Fruit fly (Drosophila melanogaster) whole organism, prepupa: ENCODE measurements around the gene Spn38F.

ENCODE experiments used
- Blimp-1 ChIP-seq: fragments of 200-800 bp; sonication (Bioruptor generic); optimal IDR thresholded peaks from 3 replicates; lab custom pipeline; 2017; ENCODE audit warnings: missing biosample characterization, missing genetic modification characterization, mild to moderate bottlenecking, moderate library complexity, missing genetic modification reagents
- CG10631 ChIP-seq: fragments of 200-800 bp; sonication (Bioruptor generic); optimal IDR thresholded peaks from 2 replicates; lab custom pipeline; 2016; ENCODE audit warnings: missing biosample characterization, missing genetic modification characterization
- CG10669 ChIP-seq: fragments of 200-800 bp; sonication (Bioruptor generic); optimal IDR thresholded peaks from 3 replicates; lab custom pipeline; 2018; ENCODE audit warnings: missing biosample characterization, mild to moderate bottlenecking, missing genetic modification characterization, moderate library complexity
- CG11294 ChIP-seq: fragments of 200-800 bp; sonication (Bioruptor generic); IDR thresholded peaks from 2 replicates; pipeline ENCODE4 v1.3.6; 2022; ENCODE audit warnings: missing biosample characterization, missing genetic modification characterization
- CG11762 ChIP-seq: fragments of 200-800 bp; sonication (Bioruptor generic); optimal IDR thresholded peaks from 3 replicates; lab custom pipeline; 2016; ENCODE audit warnings: missing biosample characterization, missing genetic modification characterization; ENCODE audit not compliant: insufficient read depth
- CG11902 ChIP-seq: fragments of 200-800 bp; sonication (Bioruptor generic); optimal IDR thresholded peaks from 3 replicates; lab custom pipeline; 2016; ENCODE audit warnings: missing biosample characterization, missing genetic modification characterization
- CG15336 ChIP-seq: fragments of 200-800 bp; sonication (Bioruptor generic); IDR thresholded peaks from 2 replicates; pipeline ENCODE4 v1.3.6; 2022; ENCODE audit warnings: missing biosample characterization, missing genetic modification characterization
- CG1621 ChIP-seq: fragments of 200-800 bp; sonication (Bioruptor generic); optimal IDR thresholded peaks from 3 replicates; lab custom pipeline; 2018; ENCODE audit warnings: missing biosample characterization, mild to moderate bottlenecking, missing genetic modification characterization
- CG16779 ChIP-seq: fragments of 200-800 bp; sonication (Bioruptor generic); optimal IDR thresholded peaks from 3 replicates; lab custom pipeline; 2017; ENCODE audit warnings: missing biosample characterization, mild to moderate bottlenecking, missing genetic modification characterization
- CG3032 ChIP-seq: fragments of 200-800 bp; optimal IDR thresholded peaks from 2 replicates; lab custom pipeline; 2019; ENCODE audit warnings: missing biosample characterization, mild to moderate bottlenecking, missing genetic modification characterization, moderate library complexity
- CG31627 ChIP-seq: fragments of 200-800 bp; sonication (Bioruptor generic); optimal IDR thresholded peaks from 3 replicates; lab custom pipeline; 2016; ENCODE audit warnings: missing biosample characterization, missing genetic modification characterization
- CG34406 ChIP-seq: fragments of 200-800 bp; sonication (Bioruptor generic); optimal IDR thresholded peaks from 3 replicates; lab custom pipeline; 2016; ENCODE audit warnings: missing biosample characterization, missing genetic modification characterization
- CG3919 ChIP-seq: fragments of 200-800 bp; sonication (Bioruptor generic); optimal IDR thresholded peaks from 3 replicates; lab custom pipeline; 2016; ENCODE audit warnings: missing biosample characterization, missing genetic modification characterization
- CG4318 ChIP-seq: fragments of 200-800 bp; sonication (Bioruptor generic); optimal IDR thresholded peaks from 3 replicates; lab custom pipeline; 2017; ENCODE audit warnings: missing biosample characterization, mild to moderate bottlenecking, missing genetic modification characterization
- CG6163 ChIP-seq: fragments of 200-800 bp; sonication (Bioruptor generic); IDR thresholded peaks from 3 replicates; pipeline ENCODE4 v1.3.6; 2022; ENCODE audit warnings: missing biosample characterization, missing genetic modification characterization
- CG6792 ChIP-seq: fragments of 200-800 bp; sonication (Bioruptor generic); optimal IDR thresholded peaks from 3 replicates; lab custom pipeline; 2016; ENCODE audit warnings: missing biosample characterization, missing genetic modification characterization
- CG6808 ChIP-seq: fragments of 200-800 bp; sonication (Bioruptor generic); optimal IDR thresholded peaks from 3 replicates; lab custom pipeline; 2017; ENCODE audit warnings: missing biosample characterization, missing genetic modification characterization, mild to moderate bottlenecking, moderate library complexity, missing genetic modification reagents
- CG6854 ChIP-seq: fragments of 200-800 bp; sonication (Bioruptor generic); optimal IDR thresholded peaks from 2 replicates; lab custom pipeline; 2017; ENCODE audit warnings: missing biosample characterization, mild to moderate bottlenecking, missing genetic modification characterization
- CG7368 ChIP-seq: fragments of 200-800 bp; sonication (Bioruptor generic); optimal IDR thresholded peaks from 3 replicates; lab custom pipeline; 2016; ENCODE audit warnings: missing biosample characterization, missing genetic modification characterization
- CG8119 ChIP-seq: fragments of 200-800 bp; sonication (Bioruptor generic); IDR thresholded peaks from 3 replicates; pipeline ENCODE4 v1.3.6; 2022; ENCODE audit warnings: missing biosample characterization, missing genetic modification characterization
- CG9139 ChIP-seq: fragments of 200-800 bp; sonication (Bioruptor generic); optimal IDR thresholded peaks from 3 replicates; lab custom pipeline; 2017; ENCODE audit warnings: missing biosample characterization, mild to moderate bottlenecking, missing genetic modification characterization
- Eip75B ChIP-seq: fragments of 200-800 bp; sonication (Bioruptor generic); optimal IDR thresholded peaks from 3 replicates; lab custom pipeline; 2016; ENCODE audit warnings: missing biosample characterization, missing genetic modification characterization
- Eip78C ChIP-seq: fragments of 200-800 bp; sonication (Bioruptor generic); peaks from one replicate; lab custom pipeline; 2016; ENCODE audit warnings: missing biosample characterization, missing genetic modification characterization
- Eip93F ChIP-seq: fragments of 200-800 bp; sonication (Bioruptor generic); optimal IDR thresholded peaks from 2 replicates; lab custom pipeline; 2016; ENCODE audit warnings: missing biosample characterization, mild to moderate bottlenecking, missing genetic modification characterization
- Ets21C ChIP-seq: fragments of 200-800 bp; sonication (Bioruptor generic); optimal IDR thresholded peaks from 3 replicates; lab custom pipeline; 2016; ENCODE audit warnings: missing biosample characterization, missing genetic modification characterization
- Ets96B ChIP-seq: fragments of 200-800 bp; optimal IDR thresholded peaks from 2 replicates; lab custom pipeline; 2019; ENCODE audit warnings: missing biosample characterization, mild to moderate bottlenecking, missing genetic modification characterization, moderate library complexity
- Gug ChIP-seq: fragments of 200-800 bp; sonication (Bioruptor generic); IDR thresholded peaks from 2 replicates; pipeline ENCODE4 v1.3.6; 2022; ENCODE audit warnings: missing biosample characterization, missing genetic modification characterization
- Hr38 ChIP-seq: sonication (Bioruptor generic); optimal IDR thresholded peaks from 2 replicates; lab custom pipeline; 2016; ENCODE audit warnings: missing biosample characterization, missing genetic modification characterization
- Hr39 ChIP-seq: fragments of 200-800 bp; sonication (Bioruptor generic); optimal IDR thresholded peaks from 2 replicates; lab custom pipeline; 2016; ENCODE audit warnings: missing biosample characterization, missing genetic modification characterization
- Hr4 ChIP-seq: fragments of 200-800 bp; sonication (Bioruptor generic); optimal IDR thresholded peaks from 3 replicates; lab custom pipeline; 2016; ENCODE audit warnings: missing biosample characterization, missing genetic modification characterization
- Lpt ChIP-seq: fragments of 200-800 bp; sonication (Bioruptor generic); optimal IDR thresholded peaks from 3 replicates; lab custom pipeline; 2016; ENCODE audit warnings: missing biosample characterization, missing genetic modification characterization
- Met ChIP-seq: fragments of 200-800 bp; sonication (Bioruptor generic); optimal IDR thresholded peaks from 3 replicates; lab custom pipeline; 2016; ENCODE audit warnings: missing biosample characterization, missing genetic modification characterization
- OdsH ChIP-seq: fragments of 200-800 bp; sonication (Bioruptor generic); optimal IDR thresholded peaks from 3 replicates; lab custom pipeline; 2016; ENCODE audit warnings: missing biosample characterization, missing genetic modification characterization
- Smox ChIP-seq: fragments of 200-800 bp; sonication (Bioruptor generic); optimal IDR thresholded peaks from 3 replicates; lab custom pipeline; 2016; ENCODE audit warnings: missing biosample characterization, missing genetic modification characterization
- Sox102F ChIP-seq: fragments of 200-800 bp; sonication (Bioruptor generic); optimal IDR thresholded peaks from 2 replicates; lab custom pipeline; 2016; ENCODE audit warnings: missing biosample characterization, mild to moderate bottlenecking, missing genetic modification characterization
- Sox14 ChIP-seq: fragments of 200-800 bp; sonication (Bioruptor generic); optimal IDR thresholded peaks from 3 replicates; lab custom pipeline; 2016; ENCODE audit warnings: missing biosample characterization, missing genetic modification characterization
- Sox15 ChIP-seq: fragments of 200-800 bp; sonication (Bioruptor generic); optimal IDR thresholded peaks from 3 replicates; lab custom pipeline; 2016; ENCODE audit warnings: missing biosample characterization, missing genetic modification characterization
- achi ChIP-seq: fragments of 200-800 bp; sonication (Bioruptor generic); optimal IDR thresholded peaks from 3 replicates; lab custom pipeline; 2016; ENCODE audit warnings: missing biosample characterization, missing genetic modification characterization
- acj6 ChIP-seq: fragments of 200-800 bp; sonication (Bioruptor generic); optimal IDR thresholded peaks from 3 replicates; lab custom pipeline; 2016; ENCODE audit warnings: missing biosample characterization, missing genetic modification characterization
- dac ChIP-seq: fragments of 200-800 bp; sonication (Bioruptor generic); optimal IDR thresholded peaks from 2 replicates; lab custom pipeline; 2017; ENCODE audit warnings: missing biosample characterization, mild to moderate bottlenecking, missing genetic modification characterization
- dsx ChIP-seq: fragments of 200-800 bp; optimal IDR thresholded peaks from 3 replicates; lab custom pipeline; 2019; ENCODE audit warnings: missing biosample characterization, mild to moderate bottlenecking, missing genetic modification characterization, moderate library complexity; ENCODE audit not compliant: poor library complexity, severe bottlenecking
- eg ChIP-seq: fragments of 200-800 bp; sonication (Bioruptor generic); IDR thresholded peaks from 3 replicates; pipeline ENCODE4 v1.3.6; 2022; ENCODE audit warnings: missing biosample characterization, missing genetic modification characterization
- fd85E ChIP-seq: fragments of 200-800 bp; sonication (Bioruptor generic); optimal IDR thresholded peaks from 3 replicates; lab custom pipeline; 2016; ENCODE audit warnings: missing biosample characterization, missing genetic modification characterization
- fkh ChIP-seq: fragments of 200-800 bp; sonication (Bioruptor generic); optimal IDR thresholded peaks from 3 replicates; lab custom pipeline; 2017; ENCODE audit warnings: missing biosample characterization, mild to moderate bottlenecking, missing genetic modification characterization, moderate library complexity
- lz ChIP-seq: fragments of 200-800 bp; sonication (Bioruptor generic); optimal IDR thresholded peaks from 3 replicates; lab custom pipeline; 2016; ENCODE audit warnings: missing biosample characterization, missing genetic modification characterization
- net ChIP-seq: fragments of 200-800 bp; sonication (Bioruptor generic); optimal IDR thresholded peaks from 3 replicates; lab custom pipeline; 2016; ENCODE audit warnings: missing biosample characterization, missing genetic modification characterization
- pdm3 ChIP-seq: fragments of 200-800 bp; sonication (Bioruptor generic); optimal IDR thresholded peaks from 3 replicates; lab custom pipeline; 2016; ENCODE audit warnings: missing biosample characterization, missing genetic modification characterization
- salr ChIP-seq, 2 experiments: fragments of 200-800 bp; sonication (Bioruptor generic); optimal IDR thresholded peaks; 3 replicates each; lab custom pipeline; 2016 to 2018; ENCODE audit warnings: missing biosample characterization in 2 of 2, missing genetic modification characterization in 2 of 2, mild to moderate bottlenecking in 1 of 2
- spab ChIP-seq: fragments of 200-800 bp; sonication (Bioruptor generic); optimal IDR thresholded peaks from 2 replicates; lab custom pipeline; 2017; ENCODE audit warnings: missing biosample characterization, mild to moderate bottlenecking, missing genetic modification characterization, missing genetic modification reagents
- ss ChIP-seq, 2 experiments: fragments of 200-800 bp; sonication (Bioruptor generic); optimal IDR thresholded peaks; 2 replicates in 1 of 2; 3 replicates in 1 of 2; lab custom pipeline; 2017 to 2018; ENCODE audit warnings: mild to moderate bottlenecking in 2 of 2, missing biosample characterization in 2 of 2, missing genetic modification characterization in 2 of 2, moderate library complexity in 1 of 2
- svp ChIP-seq: fragments of 200-800 bp; sonication (Bioruptor generic); peaks from one replicate; lab custom pipeline; 2016; ENCODE audit warnings: missing biosample characterization, missing genetic modification characterization
- topi ChIP-seq: fragments of 200-800 bp; sonication (Bioruptor generic); optimal IDR thresholded peaks from 3 replicates; lab custom pipeline; 2016; ENCODE audit warnings: missing biosample characterization, missing genetic modification characterization

Spn38F gene

dm6 chr2L:20864764-20865265 lies 27.0 kb upstream of the Spn38F start, which contains the start of gene CG9338:
TSS of gene CG9338 (plus strand) at chr2L:20865215.
- no peak; the same call in 2 of the 3 replicates for TF ChIP-seq CG6163 (GFP tag; lab: Robert Waterston, UW)
- peak; percentile 60 for TF ChIP-seq CG16779 (tag; lab: Kevin White, UChicago)
- TF ChIP-seq ss (GFP tag; optimal IDR thresholded peaks at IDR 0.05; lab: Kevin White, UChicago) = peak in 1 of 2 experiments; percentile 88
- peak; percentile 81 for TF ChIP-seq CG3032 (tag; lab: Kevin White, UChicago)
- peak; percentile 83 for TF ChIP-seq Blimp-1 (GFP tag; lab: Kevin White, UChicago)
- peak; percentile 80 for TF ChIP-seq CG31627 (GFP tag; lab: Kevin White, UChicago)
- peak; percentile 89 for TF ChIP-seq CG7368
- peak; percentile 67 for TF ChIP-seq spab (GFP tag; lab: Kevin White, UChicago)
- peak; percentile 79 for TF ChIP-seq Sox14 (GFP tag; lab: Kevin White, UChicago)
- peak; percentile 66 for TF ChIP-seq Ets21C (GFP tag; lab: Kevin White, UChicago)
- no peak for TF ChIP-seq Eip93F (GFP tag; lab: Kevin White, UChicago)
- peak; percentile 63 for TF ChIP-seq Sox15 (GFP tag; lab: Kevin White, UChicago)
- no peak for TF ChIP-seq Hr38
- peak; percentile 81 for TF ChIP-seq CG15336 (GFP tag; lab: Robert Waterston, UW)
- TF ChIP-seq OdsH = peak; percentile 66
- peak; percentile 80 for TF ChIP-seq Eip75B
- TF ChIP-seq Sox102F (GFP tag; lab: Kevin White, UChicago) = peak; percentile 85
- peak; percentile 82 for TF ChIP-seq CG6792 (GFP tag; lab: Kevin White, UChicago)
- TF ChIP-seq CG10631 (GFP tag; lab: Kevin White, UChicago) = peak; percentile 51
- peak; percentile 80 for TF ChIP-seq Hr39 (GFP tag; lab: Kevin White, UChicago)
- TF ChIP-seq lz (GFP tag; lab: Kevin White, UChicago) = peak; percentile 85
- peak; percentile 90 for TF ChIP-seq eg (GFP tag; lab: Robert Waterston, UW)
- TF ChIP-seq CG4318 (GFP tag; lab: Kevin White, UChicago) = peak; percentile 28
- TF ChIP-seq CG11902 (GFP tag; lab: Kevin White, UChicago) = peak; percentile 64
- peak; percentile 90 for TF ChIP-seq svp (GFP tag; lab: Kevin White, UChicago)
- TF ChIP-seq CG3919 (GFP tag; lab: Kevin White, UChicago) = peak; percentile 77
- peak; percentile 79 for TF ChIP-seq pdm3
- peak; percentile 65 for TF ChIP-seq Lpt (GFP tag; lab: Kevin White, UChicago)
- peak; percentile 57 for TF ChIP-seq fd85E (GFP tag; lab: Kevin White, UChicago)
- TF ChIP-seq Hr4 (GFP tag; lab: Kevin White, UChicago) = peak; percentile 77
- peak; percentile 78 for TF ChIP-seq CG11762
- TF ChIP-seq CG9139 (GFP tag; lab: Kevin White, UChicago) = peak; percentile 17
- peak; percentile 85 for TF ChIP-seq Met (GFP tag; lab: Kevin White, UChicago)
- peak; percentile 72 for TF ChIP-seq CG6808 (GFP tag; lab: Kevin White, UChicago)
- no peak for TF ChIP-seq Ets96B (tag; lab: Kevin White, UChicago)
- peak; percentile 76 for TF ChIP-seq net (GFP tag; lab: Kevin White, UChicago)
- peak; percentile 87 for TF ChIP-seq Gug (GFP tag; lab: Robert Waterston, UW)
- peak; percentile 81 for TF ChIP-seq Smox (GFP tag; lab: Kevin White, UChicago)
- peak; percentile 21 for TF ChIP-seq dac (GFP tag; lab: Kevin White, UChicago)
- TF ChIP-seq CG1621 (tag; lab: Kevin White, UChicago) = no peak
- peak; percentile 85 for TF ChIP-seq CG10669 (GFP tag; lab: Kevin White, UChicago)
- TF ChIP-seq CG8119 (GFP tag; lab: Robert Waterston, UW) = peak; percentile 78; the same call in 2 of the 3 replicates
- TF ChIP-seq salr (GFP tag; optimal IDR thresholded peaks at IDR 0.05; lab: Kevin White, UChicago) = peak in 1 of 2 experiments; percentile 53
- TF ChIP-seq CG34406 (GFP tag; lab: Kevin White, UChicago) = peak; percentile 73
- peak; percentile 86 for TF ChIP-seq CG11294 (GFP tag; lab: Robert Waterston, UW)
- TF ChIP-seq Eip78C (GFP tag; lab: Kevin White, UChicago) = peak; percentile 92
- TF ChIP-seq topi (GFP tag; lab: Kevin White, UChicago) = peak; percentile 84
- TF ChIP-seq CG6854 (GFP tag; lab: Kevin White, UChicago) = no peak
- no peak for TF ChIP-seq dsx
- peak; percentile 67 for TF ChIP-seq fkh
- TF ChIP-seq acj6 (GFP tag; lab: Kevin White, UChicago) = peak; percentile 62
- peak; percentile 70 for TF ChIP-seq achi (GFP tag; lab: Kevin White, UChicago)
